Worm (Caenorhabditis elegans) whole organism, midembryonic: ENCODE measurements around the gene algn-8.

Source experiments
- tab-1 ChIP-seq: fragments of 200-800 bp; sonication (Bioruptor generic); IDR thresholded peaks from 2 replicates; pipeline ENCODE4 v1.3.6; 2022; ENCODE audit warnings: missing genetic modification characterization, missing compliant biosample characterization
- ztf-29 ChIP-seq: fragments of 200-800 bp; sonication (Bioruptor generic); IDR thresholded peaks from 2 replicates; pipeline ENCODE4 v1.3.6; 2022; ENCODE audit warnings: missing genetic modification reagents, missing genetic modification characterization, missing compliant biosample characterization

ce11 chrII:9917904-9918303 is 31.7 kb upstream of the algn-8 start, which contains the start of gene C05C10.8:
- no peak for TF ChIP-seq tab-1 (GFP tag; lab: Robert Waterston, UW)
- no peak for TF ChIP-seq ztf-29 (GFP tag; lab: Robert Waterston, UW)
